Worm (Caenorhabditis elegans) whole organism, young adult: ENCODE results near the gene cdo-1.

Experiments
- B0019.2 ChIP-seq: fragments of 200-800 bp; sonication (Bioruptor generic); conservative IDR thresholded peaks from 2 replicates; pipeline ENCODE4 v1.3.6; 2022; ENCODE audit warnings: missing genetic modification reagents, missing genetic modification characterization, missing compliant biosample characterization
- C17E4.6 ChIP-seq: fragments of 200-800 bp; sonication (Bioruptor generic); IDR thresholded peaks from 2 replicates; pipeline ENCODE4 v1.3.6; 2022; ENCODE audit warnings: missing genetic modification reagents, missing genetic modification characterization, missing compliant biosample characterization
- ceh-58 ChIP-seq: fragments of 200-800 bp; sonication (Bioruptor generic); IDR thresholded peaks from 2 replicates; pipeline ENCODE4 v1.3.6; 2022; ENCODE audit warnings: missing genetic modification characterization, missing compliant biosample characterization
- ekl-4 ChIP-seq: fragments of 200-800 bp; sonication (Bioruptor generic); IDR thresholded peaks from 2 replicates; pipeline ENCODE4 v1.3.6; 2022; ENCODE audit warnings: missing genetic modification reagents, missing genetic modification characterization, missing compliant biosample characterization
- him-1 ChIP-seq: sonication (generic microtip); optimal IDR thresholded peaks from 2 replicates; lab custom pipeline; 2016; ENCODE audit warnings: missing genotype, missing genetic modification reagents, missing genetic modification characterization, missing compliant biosample characterization
- hlh-12 ChIP-seq: sonication (generic microtip); optimal IDR thresholded peaks from 2 replicates; lab custom pipeline; 2016; ENCODE audit warnings: missing genetic modification characterization, missing compliant biosample characterization
- hrde-1 ChIP-seq: sonication (generic microtip); optimal IDR thresholded peaks from 2 replicates; lab custom pipeline; 2016; ENCODE audit warnings: missing genetic modification characterization, mild to moderate bottlenecking, missing compliant biosample characterization, moderate library complexity, missing genotype, missing genetic modification reagents, borderline replicate concordance
- let-607 ChIP-seq, 2 experiments: fragments of 200-800 bp in 1 of 2; sonication (Bioruptor generic) in 1 of 2; sonication (generic microtip) in 1 of 2; optimal IDR thresholded peaks; 2 replicates each; lab custom pipeline; 2016 to 2018; ENCODE audit warnings: mild to moderate bottlenecking in 2 of 2, missing compliant biosample characterization in 2 of 2, missing genetic modification characterization in 2 of 2, moderate library complexity in 2 of 2, missing genotype in 1 of 2
- lir-1 ChIP-seq: fragments of 200-800 bp; sonication (Bioruptor generic); conservative IDR thresholded peaks from 2 replicates; pipeline ENCODE4 v1.3.6; 2022; ENCODE audit warnings: missing genetic modification reagents, missing genetic modification characterization, missing compliant biosample characterization
- nhr-80 ChIP-seq: sonication (generic microtip); optimal IDR thresholded peaks from 2 replicates; lab custom pipeline; 2016; ENCODE audit warnings: missing genetic modification characterization, missing compliant biosample characterization
- sptf-2 ChIP-seq: fragments of 200-800 bp; sonication (Bioruptor generic); optimal IDR thresholded peaks from 2 replicates; lab custom pipeline; 2018; ENCODE audit warnings: mild to moderate bottlenecking, missing genetic modification characterization, missing compliant biosample characterization
- ztf-26 ChIP-seq: sonication (generic microtip); optimal IDR thresholded peaks from 2 replicates; lab custom pipeline; 2017; ENCODE audit warnings: missing genetic modification characterization, missing compliant biosample characterization

The cdo-1 gene

DNA sequence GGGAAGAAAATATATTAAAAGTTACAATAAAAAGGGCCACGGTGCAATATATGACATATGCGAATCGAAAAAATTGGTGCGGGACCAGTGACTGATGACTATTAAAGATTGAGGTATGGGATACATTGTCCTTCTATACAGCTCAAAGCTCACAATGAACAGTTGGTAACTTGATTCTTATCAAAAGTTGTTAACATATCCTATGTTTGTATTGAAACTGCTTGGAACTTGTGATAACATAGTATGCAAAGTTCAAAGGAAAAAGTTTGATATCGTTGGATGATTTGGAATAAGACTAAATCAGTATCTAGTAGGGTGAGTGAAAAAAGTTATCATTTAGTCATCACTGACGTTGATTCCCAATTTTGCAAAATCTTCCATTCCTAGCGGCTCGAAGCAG is 45.4 kb downstream of the cdo-1 start:
- TF ChIP-seq him-1 = no peak
- no peak for TF ChIP-seq ekl-4 (GFP tag; lab: Robert Waterston, UW)
- no peak for TF ChIP-seq hrde-1 (tag; lab: Kevin White, UChicago)
- TF ChIP-seq ztf-26 (tag; lab: Kevin White, UChicago) = no peak
- no peak for TF ChIP-seq sptf-2 (GFP tag; lab: Kevin White, UChicago)

ce11 chrX:815929-816328 is 47.4 kb downstream of the cdo-1 start, which contains the start of gene ifd-2:
TSS of gene ifd-2 (minus strand) at chrX:815929.
- peak in 1 of 2 experiments; percentile 26 for TF ChIP-seq let-607 (tag; optimal IDR thresholded peaks at IDR 0.05; lab: Kevin White, UChicago)
- no peak for TF ChIP-seq ceh-58
- peak; percentile 91 for TF ChIP-seq nhr-80 (tag; lab: Kevin White, UChicago)

ce11 chrX:813063-813462 is 50.3 kb downstream of the cdo-1 start, which contains the start of gene F25E2.3:
TSS of gene F25E2.3 (minus strand) at chrX:813163.
- no peak for TF ChIP-seq B0019.2 (GFP tag; lab: Robert Waterston, UW)
- no peak for TF ChIP-seq C17E4.6 (GFP tag; lab: Robert Waterston, UW)
- TF ChIP-seq hlh-12 (tag; lab: Kevin White, UChicago) = no peak
- TF ChIP-seq lir-1 = no peak
